Fruit fly (Drosophila melanogaster) whole organism, embryonic: ENCODE data around the gene Fmr1.

ENCODE experiments used
- Blimp-1 ChIP-seq: fragments of 200-800 bp; sonication (Bioruptor generic); optimal IDR thresholded peaks from 3 replicates; lab custom pipeline; 2018; ENCODE audit warnings: missing biosample characterization, missing genetic modification characterization, mild to moderate bottlenecking, moderate library complexity, missing genetic modification reagents
- C15 ChIP-seq: fragments of 200-800 bp; sonication (Bioruptor generic); IDR thresholded peaks from 3 replicates; pipeline ENCODE4 v1.3.6; 2022; ENCODE audit warnings: missing biosample characterization, missing genetic modification characterization
- CG1024 ChIP-seq: fragments of 200-800 bp; sonication (Bioruptor generic); IDR thresholded peaks from 2 replicates; pipeline ENCODE4 v1.3.6; 2022; ENCODE audit warnings: missing biosample characterization, missing genetic modification characterization
- CG12071 ChIP-seq: fragments of 200-800 bp; sonication (Bioruptor generic); optimal IDR thresholded peaks from 3 replicates; lab custom pipeline; 2018; ENCODE audit warnings: missing biosample characterization, mild to moderate bottlenecking, missing genetic modification characterization
- CG12219 ChIP-seq: fragments of 200-800 bp; sonication (Bioruptor generic); optimal IDR thresholded peaks from 3 replicates; lab custom pipeline; 2018; ENCODE audit warnings: missing biosample characterization, mild to moderate bottlenecking, missing genetic modification characterization
- CG14965 ChIP-seq: fragments of 200-800 bp; sonication (Bioruptor generic); optimal IDR thresholded peaks from 2 replicates; lab custom pipeline; 2016; ENCODE audit warnings: missing biosample characterization, missing genetic modification characterization, borderline replicate concordance
- CG15479 ChIP-seq: fragments of 200-800 bp; sonication (Bioruptor generic); optimal IDR thresholded peaks from 3 replicates; lab custom pipeline; 2019; ENCODE audit warnings: missing biosample characterization, mild to moderate bottlenecking, missing genetic modification characterization, moderate library complexity
- CG16779 ChIP-seq: fragments of 200-800 bp; sonication (Bioruptor generic); IDR thresholded peaks from 2 replicates; pipeline ENCODE4 v1.3.6; 2022; ENCODE audit warnings: missing biosample characterization, missing genetic modification characterization
- CG17612 ChIP-seq: fragments of 200-800 bp; sonication (Bioruptor generic); IDR thresholded peaks from 2 replicates; pipeline ENCODE4 v1.3.6; 2022; ENCODE audit warnings: missing biosample characterization, missing genetic modification characterization
- CG4617 ChIP-seq: fragments of 200-800 bp; sonication (Bioruptor generic); optimal IDR thresholded peaks from 3 replicates; lab custom pipeline; 2016; ENCODE audit warnings: missing biosample characterization, missing genetic modification characterization, borderline replicate concordance
- CG6791 ChIP-seq: fragments of 200-800 bp; sonication (Bioruptor generic); IDR thresholded peaks from 3 replicates; pipeline ENCODE4 v1.3.6; 2022; ENCODE audit warnings: missing biosample characterization, missing genetic modification characterization; ENCODE audit not compliant: partially characterized antibody
- Dad ChIP-seq: fragments of 200-800 bp; sonication (Bioruptor generic); optimal IDR thresholded peaks from 3 replicates; lab custom pipeline; 2016; ENCODE audit warnings: missing biosample characterization, missing genetic modification characterization
- Dll ChIP-seq: fragments of 200-800 bp; sonication (Bioruptor generic); IDR thresholded peaks from 4 replicates; pipeline ENCODE4 v1.3.6; 2022; ENCODE audit warnings: missing biosample characterization, missing genetic modification characterization; ENCODE audit not compliant: partially characterized antibody
- Dref ChIP-seq: fragments of 200-800 bp; sonication (Bioruptor generic); IDR thresholded peaks from 2 replicates; pipeline ENCODE4 v1.3.6; 2022; ENCODE audit warnings: missing biosample characterization, missing genetic modification characterization
- E2f1 ChIP-seq: fragments of 200-800 bp; sonication (Bioruptor generic); IDR thresholded peaks from 2 replicates; pipeline ENCODE4 v1.3.6; 2022; ENCODE audit warnings: missing biosample characterization, missing genetic modification characterization
- Hr51 ChIP-seq, 2 experiments: fragments of 200-800 bp; sonication (Bioruptor generic); optimal IDR thresholded peaks; 2 replicates in 1 of 2; 3 replicates in 1 of 2; lab custom pipeline; 2016 to 2018; ENCODE audit warnings: missing biosample characterization in 2 of 2, missing genetic modification characterization in 2 of 2, mild to moderate bottlenecking in 1 of 2, moderate library complexity in 1 of 2
- Lim3 ChIP-seq: fragments of 200-800 bp; sonication (Bioruptor generic); IDR thresholded peaks from 2 replicates; pipeline ENCODE4 v1.3.6; 2022; ENCODE audit warnings: missing biosample characterization, missing genetic modification characterization
- Lpt ChIP-seq: fragments of >200 bp; optimal IDR thresholded peaks from 2 replicates; lab custom pipeline; 2018; ENCODE audit warnings: missing biosample characterization, missing genetic modification characterization
- Med ChIP-seq: fragments of 200-800 bp; sonication (Bioruptor generic); peaks from one replicate; lab custom pipeline; 2016; ENCODE audit warnings: missing biosample characterization, missing genetic modification characterization, mild to moderate bottlenecking, inconsistent platforms, moderate library complexity
- PHDP ChIP-seq: fragments of 200-800 bp; sonication (Bioruptor generic); optimal IDR thresholded peaks from 3 replicates; lab custom pipeline; 2018; ENCODE audit warnings: missing biosample characterization, mild to moderate bottlenecking, missing genetic modification characterization, moderate library complexity
- Rfx ChIP-seq: fragments of 200-800 bp; sonication (Bioruptor generic); IDR thresholded peaks from 2 replicates; pipeline ENCODE4 v1.3.6; 2022; ENCODE audit warnings: missing biosample characterization, missing genetic modification characterization
- Rx ChIP-seq: fragments of 200-800 bp; sonication (Bioruptor generic); IDR thresholded peaks from 2 replicates; pipeline ENCODE4 v1.3.6; 2022; ENCODE audit warnings: missing biosample characterization, missing genetic modification characterization
- Sry-δ ChIP-seq: fragments of 200-800 bp; sonication (Bioruptor generic); optimal IDR thresholded peaks from 2 replicates; lab custom pipeline; 2016; ENCODE audit warnings: missing biosample characterization, missing genetic modification characterization
- TFAM ChIP-seq: fragments of 200-800 bp; sonication (Bioruptor generic); optimal IDR thresholded peaks from 2 replicates; lab custom pipeline; 2017; ENCODE audit warnings: missing biosample characterization, missing genetic modification characterization, inconsistent platforms
- Trl ChIP-seq, 3 experiments: fragments of >200 bp in 2 of 3; fragments of 200-800 bp in 1 of 3; sonication (Bioruptor generic) in 1 of 3; optimal IDR thresholded peaks; 2 replicates in 1 of 3; 3 replicates in 2 of 3; lab custom pipeline; 2016 to 2017; ENCODE audit warnings: missing biosample characterization in 1 of 3, missing genetic modification characterization in 1 of 3
- ap ChIP-seq: fragments of 200-800 bp; sonication (Bioruptor generic); IDR thresholded peaks from 2 replicates; pipeline ENCODE4 v1.3.6; 2022; ENCODE audit warnings: missing biosample characterization, missing genetic modification characterization
- bbx ChIP-seq: fragments of 200-800 bp; sonication (Bioruptor generic); IDR thresholded peaks from 2 replicates; pipeline ENCODE4 v1.3.6; 2022; ENCODE audit warnings: missing biosample characterization, missing genetic modification characterization; ENCODE audit not compliant: partially characterized antibody
- chif ChIP-seq, 2 experiments: fragments of 200-800 bp; sonication (Bioruptor generic); optimal IDR thresholded peaks; 3 replicates each; lab custom pipeline; 2016; ENCODE audit warnings: missing biosample characterization in 2 of 2, missing genetic modification characterization in 2 of 2
- ci ChIP-seq: fragments of 200-800 bp; sonication (Bioruptor generic); IDR thresholded peaks from 3 replicates; pipeline ENCODE4 v1.3.6; 2022; ENCODE audit warnings: missing biosample characterization, missing genetic modification characterization
- cwo ChIP-seq: fragments of 200-800 bp; sonication (Bioruptor generic); optimal IDR thresholded peaks from 3 replicates; lab custom pipeline; 2017; ENCODE audit warnings: missing biosample characterization, missing genetic modification characterization, mild to moderate bottlenecking, moderate library complexity, missing genetic modification reagents
- dmrt11E ChIP-seq: fragments of 200-800 bp; sonication (Bioruptor generic); optimal IDR thresholded peaks from 3 replicates; lab custom pipeline; 2018; ENCODE audit warnings: missing biosample characterization, mild to moderate bottlenecking, missing genetic modification characterization, moderate library complexity
- fru ChIP-seq: fragments of >200 bp; optimal IDR thresholded peaks from 2 replicates; lab custom pipeline; 2017
- grn ChIP-seq: fragments of 200-800 bp; sonication (Bioruptor generic); optimal IDR thresholded peaks from 3 replicates; lab custom pipeline; 2017; ENCODE audit warnings: missing biosample characterization, missing genetic modification characterization
- gro ChIP-seq: fragments of 200-800 bp; sonication (Bioruptor generic); optimal IDR thresholded peaks from 2 replicates; lab custom pipeline; 2016; ENCODE audit warnings: missing biosample characterization, missing genetic modification characterization
- hbn ChIP-seq: fragments of 200-800 bp; sonication (Bioruptor generic); IDR thresholded peaks from 2 replicates; pipeline ENCODE4 v1.3.6; 2022; ENCODE audit warnings: missing biosample characterization, missing genetic modification characterization; ENCODE audit not compliant: partially characterized antibody
- jing ChIP-seq: fragments of 200-800 bp; sonication (Bioruptor generic); optimal IDR thresholded peaks from 2 replicates; lab custom pipeline; 2018; ENCODE audit warnings: missing biosample characterization, mild to moderate bottlenecking, missing genetic modification characterization
- nmo ChIP-seq: fragments of 200-800 bp; sonication (Bioruptor generic); optimal IDR thresholded peaks from 2 replicates; lab custom pipeline; 2018; ENCODE audit warnings: missing biosample characterization, mild to moderate bottlenecking, missing genetic modification characterization, moderate library complexity
- oc ChIP-seq: fragments of 200-800 bp; sonication (Bioruptor generic); optimal IDR thresholded peaks from 2 replicates; lab custom pipeline; 2018; ENCODE audit warnings: missing biosample characterization, mild to moderate bottlenecking, missing genetic modification characterization, moderate library complexity
- pum ChIP-seq: fragments of 200-800 bp; sonication (Bioruptor generic); optimal IDR thresholded peaks from 2 replicates; lab custom pipeline; 2016; ENCODE audit warnings: missing biosample characterization, missing genetic modification characterization
- rib ChIP-seq: fragments of 200-800 bp; sonication (Bioruptor generic); IDR thresholded peaks from 2 replicates; pipeline ENCODE4 v1.3.6; 2022; ENCODE audit warnings: missing biosample characterization, missing genetic modification characterization
- shn ChIP-seq: fragments of 200-800 bp; sonication (Bioruptor generic); optimal IDR thresholded peaks from 3 replicates; lab custom pipeline; 2016; ENCODE audit warnings: missing biosample characterization, missing genetic modification characterization
- sisA ChIP-seq: fragments of 200-800 bp; sonication (Bioruptor generic); IDR thresholded peaks from 2 replicates; pipeline ENCODE4 v1.3.6; 2022; ENCODE audit warnings: missing biosample characterization, missing genetic modification characterization
- stwl ChIP-seq: fragments of 200-800 bp; sonication (Bioruptor generic); optimal IDR thresholded peaks from 3 replicates; lab custom pipeline; 2018; ENCODE audit warnings: missing biosample characterization, mild to moderate bottlenecking, missing genetic modification characterization, moderate library complexity
- tll ChIP-seq, 2 experiments: fragments of 200-800 bp in 1 of 2; fragments of >200 bp in 1 of 2; sonication (Bioruptor generic) in 1 of 2; optimal IDR thresholded peaks; 2 replicates each; lab custom pipeline; 2017 to 2019; ENCODE audit warnings: missing biosample characterization in 2 of 2, missing genetic modification characterization in 2 of 2, mild to moderate bottlenecking in 1 of 2, moderate library complexity in 1 of 2
- tna ChIP-seq: fragments of 200-800 bp; sonication (Bioruptor generic); IDR thresholded peaks from 2 replicates; pipeline ENCODE4 v1.3.6; 2022; ENCODE audit warnings: missing biosample characterization, missing genetic modification characterization; ENCODE audit not compliant: partially characterized antibody
- tup ChIP-seq: fragments of 200-800 bp; sonication (Bioruptor generic); optimal IDR thresholded peaks from 2 replicates; lab custom pipeline; 2016; ENCODE audit warnings: missing biosample characterization, mild to moderate bottlenecking, missing genetic modification characterization, moderate library complexity
- unc-4 ChIP-seq: fragments of 200-800 bp; sonication (Bioruptor generic); IDR thresholded peaks from 2 replicates; pipeline ENCODE4 v1.3.6; 2022; ENCODE audit warnings: missing biosample characterization, missing genetic modification characterization; ENCODE audit not compliant: partially characterized antibody

Fmr1 gene

DNA sequence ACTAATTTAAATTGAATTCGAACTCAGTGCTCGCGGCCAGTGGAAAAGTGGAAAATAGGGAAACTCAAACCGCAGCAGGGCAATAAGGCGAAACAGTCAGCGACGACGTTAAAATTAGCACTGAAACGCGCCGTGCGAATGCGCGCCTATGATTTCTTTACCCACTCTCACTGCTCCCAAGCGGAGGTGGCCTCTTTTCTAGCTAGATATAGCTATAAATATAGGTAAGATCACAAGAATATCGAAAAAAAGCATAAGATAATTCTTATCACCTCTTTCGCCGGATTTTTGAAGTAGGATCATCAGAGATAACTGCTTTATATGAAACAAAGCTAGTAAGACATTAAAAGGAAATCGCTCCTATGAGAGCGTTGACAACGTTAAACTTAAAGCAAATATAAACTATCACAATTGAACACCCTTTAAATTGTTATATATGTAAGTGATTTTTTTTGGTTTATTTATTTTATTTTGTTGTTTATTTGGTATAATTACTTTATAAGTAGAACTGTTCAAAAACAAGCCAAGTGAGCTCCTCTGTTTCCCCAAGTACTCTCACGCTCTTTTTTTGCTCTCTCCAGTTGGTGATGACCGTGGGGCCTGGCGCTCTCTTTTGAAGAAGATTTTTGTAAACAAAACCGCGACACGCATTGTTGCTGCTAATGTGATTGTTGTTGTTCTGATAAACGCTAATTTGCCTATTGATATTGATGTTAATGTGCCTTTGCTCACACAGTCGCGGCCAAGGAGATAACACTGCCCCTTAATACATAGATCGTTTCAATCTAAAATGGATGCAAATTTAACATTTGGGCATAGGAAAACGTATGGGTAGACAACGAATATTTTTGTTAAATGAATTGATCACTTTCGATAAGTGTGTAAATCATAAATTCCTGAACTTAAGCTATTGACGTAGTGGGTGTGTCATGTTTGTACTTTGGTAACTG is 30.0 kb upstream of the Fmr1 start, which contains the start of gene tws (continued):
- TF ChIP-seq E2f1 (0 out of 2 replicates have a peak, but pooled peaks have one; percentile 26), CG17612 (GFP tag; lab: Robert Waterston, UW) (no peak), Rx (no peak), rib (GFP tag; lab: Robert Waterston, UW) (peak; percentile 57), tna (no peak; the same call in 1 of the 2 replicates), oc (tag; lab: Kevin White, UChicago) (peak; percentile 3), Dref (GFP tag; lab: Robert Waterston, UW) (no peak), ci (GFP tag; lab: Robert Waterston, UW) (peak; percentile 53; the same call in 2 of the 3 replicates), jing (GFP tag; lab: Kevin White, UChicago) (no peak), Lim3 (GFP tag; lab: Robert Waterston, UW) (no peak), tll (GFP tag; optimal IDR thresholded peaks at IDR 0.05; lab: Kevin White, UChicago) (no peak), Trl (optimal IDR thresholded peaks at IDR 0.05; lab: Kevin White, UChicago) (peak; percentile 82 to 92), Trl (GFP tag; optimal IDR thresholded peaks at IDR 0.05; lab: Kevin White, UChicago) (no peak), sisA (GFP tag; lab: Robert Waterston, UW) (no peak), CG12219 (GFP tag; lab: Kevin White, UChicago) (peak; percentile 62), CG1024 (0 out of 2 replicates have a peak, but pooled peaks have one; percentile 12), PHDP (tag; lab: Kevin White, UChicago) (peak; percentile 70), stwl (tag; lab: Kevin White, UChicago) (no peak), dmrt11E (no peak), CG6791 (GFP tag; lab: Robert Waterston, UW) (0 out of 3 replicates have a peak, but pooled peaks have one; percentile 37), Dad (GFP tag; lab: Kevin White, UChicago) (no peak), gro (GFP tag; lab: Kevin White, UChicago) (peak; percentile 74), Dll (no peak), Rfx (peak; percentile 78), chif (GFP tag; optimal IDR thresholded peaks at IDR 0.05; lab: Kevin White, UChicago) (peak; percentile 15 to 41), pum (GFP tag; lab: Kevin White, UChicago) (no peak), Hr51 (GFP tag; optimal IDR thresholded peaks at IDR 0.05; lab: Kevin White, UChicago) (peak in 1 of 2 experiments; percentile 61), C15 (GFP tag; lab: Robert Waterston, UW) (peak; percentile 23; the same call in 1 of the 3 replicates), fru (no peak), tup (GFP tag; lab: Kevin White, UChicago) (peak; percentile 36), CG12071 (peak; percentile 81), nmo (peak; percentile 23), hbn (GFP tag; lab: Robert Waterston, UW) (no peak), CG16779 (no peak), CG4617 (GFP tag; lab: Kevin White, UChicago) (no peak), grn (GFP tag; lab: Kevin White, UChicago) (no peak), Blimp-1 (GFP tag; lab: Kevin White, UChicago) (peak; percentile 32), unc-4 (GFP tag; lab: Robert Waterston, UW) (no peak), TFAM (GFP tag; lab: Kevin White, UChicago) (no peak), shn (GFP tag; lab: Kevin White, UChicago) (peak; percentile 3), Lpt (no peak), cwo (GFP tag; lab: Kevin White, UChicago) (peak; percentile 44), Sry-δ (GFP tag; lab: Kevin White, UChicago) (peak; percentile 10), CG14965 (no peak), CG15479 (no peak), Med (peak; percentile 94), bbx (no peak), ap (GFP tag; lab: Robert Waterston, UW) (no peak)
